Worm (Caenorhabditis elegans) whole organism, early embryonic: ENCODE data around the gene Y51A2A.6.

Experiments
- B0310.2 ChIP-seq: sonication (generic microtip); optimal IDR thresholded peaks from 2 replicates; lab custom pipeline; 2016; ENCODE audit warnings: mild to moderate bottlenecking, missing genetic modification characterization, missing compliant biosample characterization
- ama-1 ChIP-seq: fragments of 150-350 bp; optimal IDR thresholded peaks from 2 replicates; lab custom pipeline; 2014
- ceh-36 ChIP-seq: sonication (generic microtip); optimal IDR thresholded peaks from 2 replicates; lab custom pipeline; 2016; ENCODE audit warnings: missing genetic modification characterization, inconsistent platforms, missing compliant biosample characterization
- ets-7 ChIP-seq: sonication (generic microtip); optimal IDR thresholded peaks from 2 replicates; lab custom pipeline; 2016; ENCODE audit warnings: missing genotype, missing genetic modification characterization, missing compliant biosample characterization
- flt-1 ChIP-seq: fragments of 200-800 bp; sonication (Bioruptor generic); IDR thresholded peaks from 2 replicates; pipeline ENCODE4 v1.3.6; 2022; ENCODE audit warnings: missing genetic modification characterization, missing compliant biosample characterization
- hmbx-1 ChIP-seq: sonication (generic microtip); optimal IDR thresholded peaks from 2 replicates; lab custom pipeline; 2016; ENCODE audit warnings: mild to moderate bottlenecking, missing genetic modification characterization, missing compliant biosample characterization
- pes-1 ChIP-seq: fragments of 200-800 bp; sonication (Bioruptor generic); IDR thresholded peaks from 2 replicates; pipeline ENCODE4 v1.3.6; 2022; ENCODE audit warnings: missing genetic modification reagents, missing genetic modification characterization, missing compliant biosample characterization
- sea-1 ChIP-seq: fragments of 200-800 bp; sonication (Bioruptor generic); conservative IDR thresholded peaks from 2 replicates; pipeline ENCODE4 v1.3.6; 2022; ENCODE audit warnings: missing genetic modification characterization, missing compliant biosample characterization
- tbx-11 ChIP-seq: fragments of 200-800 bp; sonication (Bioruptor generic); IDR thresholded peaks from 2 replicates; pipeline ENCODE4 v1.3.6; 2022; ENCODE audit warnings: missing genetic modification characterization, missing compliant biosample characterization
- tra-4 ChIP-seq: sonication (generic microtip); optimal IDR thresholded peaks from 2 replicates; lab custom pipeline; 2017; ENCODE audit warnings: missing genetic modification characterization, missing compliant biosample characterization

DNA sequence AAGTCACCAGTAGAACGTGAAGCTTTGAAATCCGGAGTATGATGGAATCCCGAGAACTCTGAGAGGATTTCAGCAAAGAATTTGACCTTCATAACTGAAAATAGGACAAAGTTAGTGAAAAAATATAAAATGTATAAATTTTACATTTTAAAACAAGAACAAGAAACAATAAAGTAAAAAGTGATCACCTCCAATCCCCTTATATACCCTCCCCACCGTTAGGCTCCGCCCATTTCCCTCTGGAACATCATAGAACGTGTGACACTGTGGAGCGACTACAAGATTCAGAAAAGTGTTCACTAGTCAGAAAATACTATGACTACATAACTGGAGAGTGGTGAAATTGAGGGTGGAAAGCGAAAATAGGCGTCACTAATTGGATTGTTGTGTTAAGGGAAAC is 28.6 kb downstream of the Y51A2A.6 start, which contains the start of gene B0462.4:
- TF ChIP-seq flt-1 (GFP tag; lab: Robert Waterston, UW) (no peak), ets-7 (tag; lab: Kevin White, UChicago) (no peak), ama-1 (no peak), tra-4 (tag; lab: Kevin White, UChicago) (no peak), ceh-36 (tag; lab: Kevin White, UChicago) (no peak), hmbx-1 (tag; lab: Kevin White, UChicago) (no peak), sea-1 (GFP tag; lab: Robert Waterston, UW) (no peak), tbx-11 (GFP tag; lab: Robert Waterston, UW) (no peak), pes-1 (GFP tag; lab: Robert Waterston, UW) (no peak), B0310.2 (tag; lab: Kevin White, UChicago) (no peak)
